Worm (Caenorhabditis elegans): ENCODE results near the gene nlp-24.

ce11 chrV:11613007-11613406 is 3.2 kb upstream of the nlp-24 start, which contains the start of gene tag-290:
- TF ChIP-seq hmg-4 (GFP tag; optimal IDR thresholded peaks at IDR 0.05) (no peak), F13C5.2 (tag; optimal IDR thresholded peaks at IDR 0.05) (no peak), ama-1 (optimal IDR thresholded peaks at IDR 0.05) (no peak), flt-1 (GFP tag; IDR thresholded peaks at IDR 0.05) (no peak), hnd-1 (tag; optimal IDR thresholded peaks at IDR 0.05) (no peak), ceh-36 (tag; optimal IDR thresholded peaks at IDR 0.05) (no peak), aly-1 (tag; optimal IDR thresholded peaks at IDR 0.05) (no peak), ceh-13 (GFP tag; optimal IDR thresholded peaks at IDR 0.05) (no peak), tbx-37 (GFP tag; conservative IDR thresholded peaks at IDR 0.05) (no peak)

All from whole organism, early embryonic.